Fruit fly (Drosophila melanogaster): ENCODE results near the gene Coprox.
A peak's percentile ranks its signal among the peaks of the same experiment; 100 is the strongest.

DNA sequence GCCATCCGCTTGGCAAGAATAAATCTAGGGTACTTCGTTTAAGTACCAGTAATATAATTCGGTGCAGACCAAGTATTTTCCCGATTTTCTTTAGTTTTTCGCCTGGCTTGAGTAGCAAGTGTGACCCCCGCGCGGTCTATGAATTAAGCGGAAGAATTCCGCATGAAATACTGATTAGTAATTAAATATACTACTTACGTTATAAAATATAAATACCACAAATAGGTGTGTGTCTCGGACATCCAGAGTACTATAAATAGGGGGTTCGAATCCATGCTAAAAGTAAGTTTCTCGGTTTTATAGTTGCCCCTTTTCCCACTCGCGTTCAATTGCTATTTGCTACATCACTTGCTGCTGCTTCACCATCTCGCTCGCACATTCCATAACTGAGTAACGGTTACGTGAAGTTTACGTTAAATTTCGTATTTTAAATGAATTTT, 7.4 kb downstream of the Coprox start, which contains the start of gene snRNP-U1-70K:
- TF ChIP-seq ovo (GFP tag; optimal IDR thresholded peaks at IDR 0.05) (peak; percentile 25), CG5204 (GFP tag; optimal IDR thresholded peaks at IDR 0.05) (no peak), toe (GFP tag; optimal IDR thresholded peaks at IDR 0.05) (no peak), CG12768 (GFP tag; optimal IDR thresholded peaks at IDR 0.05) (no peak), cnc (optimal IDR thresholded peaks at IDR 0.05) (no peak), kay (GFP tag; ENCODE audit: borderline replicate concordance) (no peak), Crg-1 (GFP tag; optimal IDR thresholded peaks at IDR 0.05) (no peak), Mnt (GFP tag; optimal IDR thresholded peaks at IDR 0.05) (peak; percentile 30), CG11617 (GFP tag; optimal IDR thresholded peaks at IDR 0.05) (no peak), bab1 (GFP tag; optimal IDR thresholded peaks at IDR 0.05) (no peak), cic (GFP tag; optimal IDR thresholded peaks at IDR 0.05) (peak; percentile 0), Hr96 (GFP tag; optimal IDR thresholded peaks at IDR 0.05) (no peak), CG33017 (tag; optimal IDR thresholded peaks at IDR 0.05) (no peak)
